Worm (Caenorhabditis elegans) whole organism, L2 larva: ENCODE measurements around the gene C02E7.7.
A peak's percentile ranks its signal among the peaks of the same experiment; 100 is the strongest.

Source experiments
- R02D3.7 ChIP-seq: fragments of 150-350 bp; optimal IDR thresholded peaks from 2 replicates; lab custom pipeline; 2014; ENCODE audit warnings: missing biosample characterization, missing genetic modification characterization
- Y55F3AM.14 ChIP-seq: fragments of 200-800 bp; sonication (Bioruptor generic); optimal IDR thresholded peaks from 2 replicates; lab custom pipeline; 2018; ENCODE audit warnings: mild to moderate bottlenecking, missing genetic modification characterization, missing compliant biosample characterization
- ZK546.5 ChIP-seq: sonication (generic microtip); optimal IDR thresholded peaks from 2 replicates; lab custom pipeline; 2017; ENCODE audit warnings: missing biosample characterization, missing genetic modification characterization
- aly-2 ChIP-seq: fragments of 150-350 bp; optimal IDR thresholded peaks from 2 replicates; lab custom pipeline; 2014; ENCODE audit warnings: missing biosample characterization, missing genetic modification characterization
- blmp-1 ChIP-seq: sonication (generic microtip); optimal IDR thresholded peaks from 2 replicates; lab custom pipeline; 2017; ENCODE audit warnings: missing genetic modification characterization, mild to moderate bottlenecking, missing compliant biosample characterization, antibody characterized with exemption, moderate library complexity; ENCODE audit not compliant: insufficient read depth
- ceh-16 ChIP-seq: fragments of 150-350 bp; optimal IDR thresholded peaks from 2 replicates; lab custom pipeline; 2014; ENCODE audit warnings: missing biosample characterization, missing genetic modification characterization
- crh-2 ChIP-seq: sonication (generic microtip); optimal IDR thresholded peaks from 2 replicates; lab custom pipeline; 2017; ENCODE audit warnings: missing biosample characterization, missing genetic modification characterization
- dmd-4 ChIP-seq: sonication (generic microtip); optimal IDR thresholded peaks from 2 replicates; lab custom pipeline; 2017; ENCODE audit warnings: missing biosample characterization, missing genetic modification characterization
- elt-1 ChIP-seq: fragments of 150-350 bp; optimal IDR thresholded peaks from 2 replicates; lab custom pipeline; 2014; ENCODE audit warnings: missing biosample characterization, missing genetic modification characterization
- elt-3 ChIP-seq: sonication (generic microtip); optimal IDR thresholded peaks from 2 replicates; lab custom pipeline; 2017; ENCODE audit warnings: missing biosample characterization, missing genetic modification characterization
- fos-1 ChIP-seq: fragments of 150-350 bp; optimal IDR thresholded peaks from 2 replicates; lab custom pipeline; 2014; ENCODE audit warnings: missing biosample characterization, missing genetic modification characterization
- gmeb-1 ChIP-seq: fragments of 150-350 bp; optimal IDR thresholded peaks from 2 replicates; lab custom pipeline; 2014; ENCODE audit warnings: missing biosample characterization, missing genetic modification characterization
- lin-13 ChIP-seq: fragments of 150-350 bp; optimal IDR thresholded peaks from 2 replicates; lab custom pipeline; 2014; ENCODE audit warnings: missing biosample characterization, missing genetic modification reagents, missing genetic modification characterization
- lsy-2 ChIP-seq, 2 experiments: fragments of 150-350 bp in 1 of 2; sonication (generic microtip) in 1 of 2; optimal IDR thresholded peaks; 2 replicates each; lab custom pipeline; 2014 to 2017; ENCODE audit warnings: missing biosample characterization in 2 of 2, missing genetic modification characterization in 2 of 2
- mab-5 ChIP-seq: fragments of 150-350 bp; optimal IDR thresholded peaks from 2 replicates; lab custom pipeline; 2014; ENCODE audit warnings: missing biosample characterization, missing genetic modification characterization
- mbf-1 ChIP-seq: sonication (generic microtip); optimal IDR thresholded peaks from 2 replicates; lab custom pipeline; 2017; ENCODE audit warnings: missing biosample characterization, missing genetic modification characterization
- mdl-1 ChIP-seq, 2 experiments: fragments of 150-350 bp in 1 of 2; sonication (generic microtip) in 1 of 2; optimal IDR thresholded peaks; 2 replicates each; lab custom pipeline; 2017; ENCODE audit warnings: missing biosample characterization in 2 of 2, missing genetic modification characterization in 2 of 2
- nhr-10 ChIP-seq: sonication (generic microtip); optimal IDR thresholded peaks from 2 replicates; lab custom pipeline; 2017; ENCODE audit warnings: missing biosample characterization, missing genetic modification characterization
- nhr-11 ChIP-seq: fragments of 150-350 bp; optimal IDR thresholded peaks from 2 replicates; lab custom pipeline; 2014; ENCODE audit warnings: missing biosample characterization, missing genetic modification characterization
- nhr-12 ChIP-seq: fragments of 150-350 bp; optimal IDR thresholded peaks from 2 replicates; lab custom pipeline; 2014; ENCODE audit warnings: missing biosample characterization, missing genetic modification characterization
- nhr-129 ChIP-seq: fragments of 150-350 bp; optimal IDR thresholded peaks from 2 replicates; lab custom pipeline; 2014; ENCODE audit warnings: missing biosample characterization, missing genetic modification characterization
- nhr-25 ChIP-seq: fragments of 150-350 bp; sonication (generic microtip); optimal IDR thresholded peaks from 3 replicates; lab custom pipeline; 2014; ENCODE audit warnings: missing biosample characterization, missing genetic modification characterization
- nhr-6 ChIP-seq: fragments of 150-350 bp; optimal IDR thresholded peaks from 2 replicates; lab custom pipeline; 2014; ENCODE audit warnings: missing biosample characterization, missing genetic modification characterization
- nhr-77 ChIP-seq: fragments of 150-350 bp; optimal IDR thresholded peaks from 2 replicates; lab custom pipeline; 2014; ENCODE audit warnings: missing biosample characterization, missing genetic modification characterization
- sem-4 ChIP-seq: fragments of 150-350 bp; optimal IDR thresholded peaks from 2 replicates; lab custom pipeline; 2014; ENCODE audit warnings: missing biosample characterization, missing genetic modification reagents, missing genetic modification characterization
- skn-1 ChIP-seq: sonication (generic microtip); optimal IDR thresholded peaks from 2 replicates; lab custom pipeline; 2017; ENCODE audit warnings: missing biosample characterization, missing genetic modification characterization
- sma-3 ChIP-seq: sonication (generic microtip); optimal IDR thresholded peaks from 2 replicates; lab custom pipeline; 2016; ENCODE audit warnings: missing genetic modification reagents, missing genetic modification characterization, missing compliant biosample characterization
- snpc-4 ChIP-seq: fragments of 150-350 bp; optimal IDR thresholded peaks from 2 replicates; lab custom pipeline; 2014; ENCODE audit warnings: missing biosample characterization, missing genetic modification characterization
- unc-39 ChIP-seq: fragments of 150-350 bp; optimal IDR thresholded peaks from 2 replicates; lab custom pipeline; 2014; ENCODE audit warnings: missing biosample characterization, missing genetic modification characterization
- unc-62 ChIP-seq: fragments of 150-350 bp; optimal IDR thresholded peaks from 2 replicates; lab custom pipeline; 2014; ENCODE audit warnings: missing biosample characterization, missing genetic modification reagents, missing genetic modification characterization
- zag-1 ChIP-seq: fragments of 150-350 bp; optimal IDR thresholded peaks from 2 replicates; lab custom pipeline; 2014; ENCODE audit warnings: missing biosample characterization, missing genetic modification characterization
- ztf-1 ChIP-seq: fragments of 200-800 bp; sonication (Bioruptor generic); conservative IDR thresholded peaks from 2 replicates; pipeline ENCODE4 v1.3.6; 2022; ENCODE audit warnings: missing genetic modification characterization, missing compliant biosample characterization
- ztf-11 ChIP-seq: sonication (generic microtip); optimal IDR thresholded peaks from 2 replicates; lab custom pipeline; 2017; ENCODE audit warnings: missing biosample characterization, missing genetic modification characterization
- ztf-4 ChIP-seq: fragments of 150-350 bp; optimal IDR thresholded peaks from 2 replicates; lab custom pipeline; 2014; ENCODE audit warnings: missing biosample characterization, missing genetic modification characterization

C02E7.7 gene

ce11 chrV:4951434-4951833, 33.1 kb upstream of the C02E7.7 start, which contains the start of gene str-207:
TSS of gene str-207 (plus strand) at chrV:4951734.
- TF ChIP-seq fos-1 (tag; lab: Kevin White, UChicago) (no peak), elt-3 (no peak), ztf-11 (tag; lab: Kevin White, UChicago) (no peak), ZK546.5 (tag; lab: Kevin White, UChicago) (no peak), unc-62 (no peak), unc-39 (tag; lab: Kevin White, UChicago) (no peak), ztf-1 (GFP tag; lab: Robert Waterston, UW) (no peak), gmeb-1 (tag; lab: Kevin White, UChicago) (no peak), nhr-25 (no peak), snpc-4 (tag; lab: Kevin White, UChicago) (no peak), nhr-11 (tag; lab: Kevin White, UChicago) (no peak), nhr-12 (tag; lab: Kevin White, UChicago) (no peak), mab-5 (no peak), ceh-16 (tag; lab: Kevin White, UChicago) (no peak), nhr-129 (tag; lab: Kevin White, UChicago) (no peak), nhr-6 (tag; lab: Kevin White, UChicago) (no peak)

- no peak for TF ChIP-seq zag-1 (tag; lab: Kevin White, UChicago)
- no peak for TF ChIP-seq Y55F3AM.14 (GFP tag; lab: Kevin White, UChicago)
- no peak for TF ChIP-seq lsy-2 (tag; optimal IDR thresholded peaks at IDR 0.05; lab: Kevin White, UChicago)
- TF ChIP-seq ztf-4 (tag; lab: Kevin White, UChicago): no peak
- TF ChIP-seq nhr-10: no peak
- TF ChIP-seq nhr-12 (tag; lab: Kevin White, UChicago): no peak
- TF ChIP-seq elt-1 (tag; lab: Kevin White, UChicago): no peak
- TF ChIP-seq lin-13 (GFP tag; lab: Kevin White, UChicago): no peak
- TF ChIP-seq nhr-6 (tag; lab: Kevin White, UChicago): no peak
- TF ChIP-seq dmd-4 (tag; lab: Kevin White, UChicago): no peak
- no peak for TF ChIP-seq crh-2 (tag; lab: Kevin White, UChicago)
- no peak for TF ChIP-seq ceh-16 (tag; lab: Kevin White, UChicago)
- no peak for TF ChIP-seq aly-2 (tag; lab: Kevin White, UChicago)
- TF ChIP-seq mdl-1 (tag; optimal IDR thresholded peaks at IDR 0.05; lab: Kevin White, UChicago): no peak
- TF ChIP-seq, all 48 proteins: peak for 0
Measured at ce11 chrV:4948635-4949034, 30.3 kb upstream of the C02E7.7 start, which contains the start of gene str-209. TSS of gene str-209 (plus strand) at chrV:4948935.

ce11 chrV:4944219-4944618, 25.8 kb upstream of the C02E7.7 start, which contains the start of gene str-211:
TSS of gene str-211 (minus strand) at chrV:4944319.
- TF ChIP-seq mbf-1 (tag; lab: Kevin White, UChicago) (no peak), ztf-4 (tag; lab: Kevin White, UChicago) (no peak)

ce11 chrV:4937337-4937736, 19.0 kb upstream of the C02E7.7 start:
- no peak for TF ChIP-seq R02D3.7 (tag; lab: Kevin White, UChicago)
- TF ChIP-seq ztf-1 (GFP tag; lab: Robert Waterston, UW): no peak
- no peak for TF ChIP-seq nhr-10
- TF ChIP-seq elt-3: no peak
- no peak for TF ChIP-seq sem-4 (tag; lab: Kevin White, UChicago)
- no peak for TF ChIP-seq sma-3 (GFP tag; lab: Kevin White, UChicago)
- no peak for TF ChIP-seq blmp-1
- TF ChIP-seq skn-1 (tag; lab: Kevin White, UChicago): no peak
- no peak for TF ChIP-seq unc-62
- no peak for TF ChIP-seq nhr-77 (tag; lab: Kevin White, UChicago)
- TF ChIP-seq nhr-25: no peak
- TF ChIP-seq gmeb-1 (tag; lab: Kevin White, UChicago): no peak
- TF ChIP-seq nhr-6 (tag; lab: Kevin White, UChicago): no peak
- no peak for TF ChIP-seq unc-39 (tag; lab: Kevin White, UChicago)
- no peak for TF ChIP-seq aly-2 (tag; lab: Kevin White, UChicago)
- TF ChIP-seq mbf-1 (tag; lab: Kevin White, UChicago): no peak

ce11 chrV:4935096-4935495, 16.7 kb upstream of the C02E7.7 start:
- peak; percentile 30 for TF ChIP-seq fos-1 (tag; lab: Kevin White, UChicago)
- TF ChIP-seq nhr-10: no peak
